Fruit fly (Drosophila melanogaster): ENCODE measurements around the gene Acox3.

Acox3 gene

DNA sequence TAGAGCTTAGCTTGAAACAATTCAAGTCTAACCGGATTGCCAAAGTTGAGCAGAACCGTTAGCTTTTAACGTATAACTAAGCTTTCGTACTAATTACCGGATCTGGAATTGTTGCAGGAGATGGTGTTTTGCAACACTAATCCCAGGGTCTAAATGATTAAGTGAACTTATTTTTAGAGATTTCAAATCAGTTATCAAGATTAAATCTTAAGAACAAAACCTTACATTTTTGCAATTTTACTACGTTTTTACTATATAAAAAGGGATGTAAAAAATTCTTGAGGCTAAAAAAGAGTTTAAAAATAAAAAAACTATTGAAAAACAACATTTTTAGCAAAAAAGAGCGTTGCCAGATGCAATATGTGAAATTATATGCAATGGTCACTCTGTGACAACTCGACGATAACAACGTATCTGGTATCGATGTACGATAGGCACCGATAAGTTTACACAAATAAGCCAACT lies 40.5 kb upstream of the Acox3 start, which contains the start of the genes KFase and epsilonCOP (continued):
- TF ChIP-seq CG5245 (GFP tag; optimal IDR thresholded peaks at IDR 0.05) (peak; percentile 38), CG8944 (GFP tag; optimal IDR thresholded peaks at IDR 0.05) (peak; percentile 38), CG12391 (tag; optimal IDR thresholded peaks at IDR 0.05) (peak; percentile 70), CG10565 (GFP tag; optimal IDR thresholded peaks at IDR 0.05) (no peak), CG10654 (GFP tag; optimal IDR thresholded peaks at IDR 0.05) (peak; percentile 44), caup (GFP tag; optimal IDR thresholded peaks at IDR 0.05; ENCODE audit: severe bottlenecking) (peak; percentile 60), unpg (GFP tag; optimal IDR thresholded peaks at IDR 0.05) (peak; percentile 37), CG11085 (GFP tag; IDR thresholded peaks at IDR 0.05) (0 out of 2 replicates have a peak, but pooled peaks have one; percentile 6), Dip2 (GFP tag; IDR thresholded peaks at IDR 0.05) (no peak), CG12071 (GFP tag; optimal IDR thresholded peaks at IDR 0.05) (no peak), twi (tag; optimal IDR thresholded peaks at IDR 0.05) (peak; percentile 21), CG1233 (GFP tag; optimal IDR thresholded peaks at IDR 0.05) (peak; percentile 33), Dp (GFP tag; optimal IDR thresholded peaks at IDR 0.05) (peak; percentile 55), lab (GFP tag; optimal IDR thresholded peaks at IDR 0.05) (peak; percentile 80), sna (GFP tag; IDR thresholded peaks at IDR 0.05; ENCODE audit: partially characterized antibody) (peak; percentile 86), tup (GFP tag; optimal IDR thresholded peaks at IDR 0.05) (no peak), ro (GFP tag; IDR thresholded peaks at IDR 0.05) (no peak), Hmr (GFP tag; optimal IDR thresholded peaks at IDR 0.05) (peak; percentile 81), CG16815 (GFP tag; optimal IDR thresholded peaks at IDR 0.05) (no peak), sob (GFP tag; IDR thresholded peaks at IDR 0.05) (peak; percentile 74), jigr1 (GFP tag; IDR thresholded peaks at IDR 0.05) (peak; percentile 59; the same call in 1 of the 3 replicates), zen2 (GFP tag; IDR thresholded peaks at IDR 0.05; ENCODE audit: partially characterized antibody) (peak; percentile 59; the same call in 2 of the 3 replicates), B-H1 (GFP tag; IDR thresholded peaks at IDR 0.05) (no peak), croc (GFP tag; conservative IDR thresholded peaks at IDR 0.05) (no peak), HHEX (GFP tag; optimal IDR thresholded peaks at IDR 0.05) (peak; percentile 33), bab2 (GFP tag; optimal IDR thresholded peaks at IDR 0.05) (peak; percentile 59), Myb (GFP tag; optimal IDR thresholded peaks at IDR 0.05) (peak; percentile 90), Bgb (GFP tag; IDR thresholded peaks at IDR 0.05; ENCODE audit: partially characterized antibody) (peak; percentile 78), Elba2 (GFP tag; optimal IDR thresholded peaks at IDR 0.05) (peak; percentile 4), Meics (GFP tag; optimal IDR thresholded peaks at IDR 0.05) (peak; percentile 69), CG13287 (GFP tag; IDR thresholded peaks at IDR 0.05; ENCODE audit: partially characterized antibody) (peak; percentile 91), CG13424 (tag; optimal IDR thresholded peaks at IDR 0.05) (peak; percentile 59), CG14860 (GFP tag; IDR thresholded peaks at IDR 0.05; ENCODE audit: partially characterized antibody) (no peak; the same call in 1 of the 3 replicates), Lhr (GFP tag; optimal IDR thresholded peaks at IDR 0.05) (peak; percentile 83), Dbx (GFP tag; IDR thresholded peaks at IDR 0.05) (0 out of 3 replicates have a peak, but pooled peaks have one; percentile 12), CG3995 (GFP tag; optimal IDR thresholded peaks at IDR 0.05) (peak; percentile 53), Vsx1 (GFP tag; optimal IDR thresholded peaks at IDR 0.05) (peak; percentile 35), HLHmδ (GFP tag; optimal IDR thresholded peaks at IDR 0.05) (no peak), Antp (GFP tag; optimal IDR thresholded peaks at IDR 0.05) (peak; percentile 16), CG9215 (GFP tag; IDR thresholded peaks at IDR 0.05) (peak; percentile 73), phol (tag; optimal IDR thresholded peaks at IDR 0.05) (peak; percentile 73), jumu (GFP tag; optimal IDR thresholded peaks at IDR 0.05) (no peak), fd102C (GFP tag; optimal IDR thresholded peaks at IDR 0.05) (no peak), CG1832 (GFP tag; optimal IDR thresholded peaks at IDR 0.05) (no peak), CHES-1-like (GFP tag; optimal IDR thresholded peaks at IDR 0.05) (peak; percentile 62), CrebB (tag; optimal IDR thresholded peaks at IDR 0.05) (peak; percentile 6), Hey (tag; optimal IDR thresholded peaks at IDR 0.05) (no peak), CG3281 (GFP tag; optimal IDR thresholded peaks at IDR 0.05) (peak; percentile 94), CG8359 (GFP tag; optimal IDR thresholded peaks at IDR 0.05; ENCODE audit: borderline replicate concordance) (no peak)

Data from whole organism, embryonic.